Worm (Caenorhabditis elegans): Measurements from ENCODE around the gene pals-38.

pals-38 gene

ce11 chrV:12410416-12411001, 36.3 kb downstream of the pals-38 start, which contains the start of gene hrg-2:
hrg-2 (minus strand) TSS chrV:12410513.
- TF ChIP-seq fkh-3 (tag; optimal IDR thresholded peaks at IDR 0.05) = no peak

ce11 chrV:12408996-12409395, 37.8 kb downstream of the pals-38 start:
- no peak for TF ChIP-seq nhr-179 (tag; optimal IDR thresholded peaks at IDR 0.05)
- TF ChIP-seq hmg-1.2 (GFP tag; IDR thresholded peaks at IDR 0.05) = peak; percentile 39; the same call in 1 of the 2 replicates
- no peak for TF ChIP-seq F57A8.1 (GFP tag; optimal IDR thresholded peaks at IDR 0.05)
- no peak for TF ChIP-seq die-1 (tag; optimal IDR thresholded peaks at IDR 0.05)
- no peak for TF ChIP-seq cebp-1 (GFP tag; IDR thresholded peaks at IDR 0.05)
- peak; percentile 83 for TF ChIP-seq cebp-1 (tag; optimal IDR thresholded peaks at IDR 0.05)
- TF ChIP-seq nhr-80 (tag; optimal IDR thresholded peaks at IDR 0.05) = peak; percentile 6
- TF ChIP-seq B0019.2 (GFP tag; conservative IDR thresholded peaks at IDR 0.05) = no peak

DNA sequence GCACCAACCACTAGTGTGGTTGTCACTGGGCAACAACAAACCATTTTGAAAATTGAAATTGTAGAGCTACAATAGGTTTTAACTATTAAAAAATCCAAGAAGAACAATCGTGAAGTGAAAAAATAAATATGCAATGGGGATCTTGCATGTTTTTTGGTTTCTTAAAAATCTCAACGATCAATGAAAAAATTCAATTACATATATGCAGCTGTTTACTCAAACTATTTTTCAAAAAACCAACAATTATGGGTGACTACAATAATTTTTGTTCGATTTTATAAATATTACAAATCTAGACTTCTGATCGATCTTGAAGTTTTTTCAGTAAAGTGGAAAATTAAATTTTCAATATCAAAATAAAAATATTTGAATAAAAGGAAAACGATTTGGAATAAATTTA, 38.3 kb downstream of the pals-38 start, which contains the start of gene cdr-4:
Gene cdr-4 (minus strand): TSS at position 101 of the 400 bp plus-strand sequence.
- no peak for TF ChIP-seq ZK185.1 (tag; optimal IDR thresholded peaks at IDR 0.05; ENCODE audit: poor library complexity, severe bottlenecking)
- TF ChIP-seq ceh-40 (GFP tag; IDR thresholded peaks at IDR 0.05) = no peak
- no peak for TF ChIP-seq atf-7 (tag; optimal IDR thresholded peaks at IDR 0.05)
- no peak for TF ChIP-seq lsl-1 (GFP tag; optimal IDR thresholded peaks at IDR 0.05)
- TF ChIP-seq madf-6 (GFP tag; IDR thresholded peaks at IDR 0.05) = no peak
- TF ChIP-seq nfyb-1 (GFP tag; IDR thresholded peaks at IDR 0.05) = no peak
- no peak for TF ChIP-seq dpl-1 (GFP tag; optimal IDR thresholded peaks at IDR 0.05)
- TF ChIP-seq tlf-1 (GFP tag; optimal IDR thresholded peaks at IDR 0.05) = no peak
- no peak for TF ChIP-seq lin-54 (GFP tag; optimal IDR thresholded peaks at IDR 0.05)
- TF ChIP-seq snpc-4 (GFP tag; optimal IDR thresholded peaks at IDR 0.05) = no peak
- no peak for TF ChIP-seq snpc-4 (tag; optimal IDR thresholded peaks at IDR 0.05)
- no peak for TF ChIP-seq rpc-1 (optimal IDR thresholded peaks at IDR 0.05)
- TF ChIP-seq rpc-1 (tag; optimal IDR thresholded peaks at IDR 0.05) = no peak
- TF ChIP-seq tbp1 (GFP tag; optimal IDR thresholded peaks at IDR 0.05) = no peak
- no peak for TF ChIP-seq F39B2.1 (GFP tag; IDR thresholded peaks at IDR 0.05)
- TF ChIP-seq hrde-1 (tag; optimal IDR thresholded peaks at IDR 0.05; ENCODE audit: borderline replicate concordance) = no peak
- TF ChIP-seq F55B11.4 (tag; optimal IDR thresholded peaks at IDR 0.05; ENCODE audit: borderline replicate concordance, insufficient read depth) = no peak
- no peak for TF ChIP-seq ztf-3 (GFP tag; optimal IDR thresholded peaks at IDR 0.05)
- TF ChIP-seq mcd-1 (GFP tag; IDR thresholded peaks at IDR 0.05) = no peak

DNA sequence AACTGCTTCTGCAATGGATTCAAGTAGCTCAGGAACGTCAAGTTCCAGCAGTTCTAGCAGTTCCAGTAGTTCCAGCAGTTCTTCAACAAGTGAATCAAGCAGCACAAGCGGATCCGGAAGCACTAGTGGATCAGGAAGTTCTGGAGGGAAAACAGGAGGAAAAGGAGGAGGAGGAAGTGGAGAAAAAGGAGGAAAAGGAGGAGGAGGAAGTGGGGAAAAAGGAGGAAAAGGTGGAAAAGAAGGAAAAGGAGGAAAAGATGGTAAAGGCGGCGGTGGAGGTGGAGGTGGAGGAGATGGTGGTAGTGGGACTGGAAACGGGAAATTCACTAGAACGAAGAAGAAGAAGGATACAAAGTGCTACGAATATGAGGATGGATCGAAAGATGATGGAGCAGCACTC, 40.3 kb downstream of the pals-38 start:
- no peak for TF ChIP-seq K11D2.4 (GFP tag; IDR thresholded peaks at IDR 0.05)
- TF ChIP-seq gei-17 (GFP tag; optimal IDR thresholded peaks at IDR 0.05) = peak; percentile 20
- peak; percentile 49 for TF ChIP-seq egrh-3 (GFP tag; IDR thresholded peaks at IDR 0.05)

DNA sequence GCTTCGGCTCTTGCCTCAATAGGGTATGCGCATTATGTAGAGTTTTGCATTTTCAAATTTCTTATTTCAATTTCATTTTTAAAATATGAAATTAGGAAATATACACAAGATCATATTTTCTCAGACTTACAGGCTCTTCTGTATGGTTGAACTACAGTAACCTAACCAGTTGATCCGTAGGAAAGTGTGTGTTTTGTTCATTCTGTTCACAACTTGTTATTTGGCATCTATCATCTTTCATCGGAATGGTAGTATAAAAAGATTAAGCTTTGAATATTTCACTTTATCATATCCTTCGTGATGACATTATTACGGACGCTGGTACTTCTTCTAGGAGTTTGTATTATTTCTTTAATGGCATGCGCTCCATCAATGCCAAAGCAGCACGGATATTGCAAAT, 40.9 kb downstream of the pals-38 start, which contains the start of gene K01D12.10:
Gene K01D12.10 (plus strand): TSS at position 301 of the 400 bp plus-strand sequence.
- TF ChIP-seq ccch-3 (GFP tag; optimal IDR thresholded peaks at IDR 0.05) (no peak), hsf-1 (GFP tag; IDR thresholded peaks at IDR 0.05) (no peak), let-526 (GFP tag; IDR thresholded peaks at IDR 0.05) (no peak), tbx-9 (tag; optimal IDR thresholded peaks at IDR 0.05; ENCODE audit: borderline replicate concordance) (no peak), Y53G8AR.9 (GFP tag; conservative IDR thresholded peaks at IDR 0.05) (no peak), akir-1 (GFP tag; optimal IDR thresholded peaks at IDR 0.05) (no peak), mxl-1 (tag; optimal IDR thresholded peaks at IDR 0.05) (no peak)
